Worm (Caenorhabditis elegans) whole organism, L4 larva: ENCODE measurements around the gene ZK6.8.

Experiments
- D1046.2 ChIP-seq: fragments of 200-800 bp; sonication (Bioruptor generic); IDR thresholded peaks from 2 replicates; pipeline ENCODE4 v1.3.6; 2022; ENCODE audit warnings: missing genetic modification characterization, missing compliant biosample characterization
- F26F4.8 ChIP-seq: fragments of 200-800 bp; sonication (Bioruptor generic); conservative IDR thresholded peaks from 2 replicates; pipeline ENCODE4 v1.3.6; 2022; ENCODE audit warnings: missing genetic modification characterization, missing compliant biosample characterization
- F49E8.2 ChIP-seq: sonication (generic microtip); optimal IDR thresholded peaks from 2 replicates; lab custom pipeline; 2016; ENCODE audit warnings: missing compliant biosample characterization, mild to moderate bottlenecking, missing genetic modification characterization, borderline replicate concordance
- T20F7.1 ChIP-seq: fragments of 200-800 bp; sonication (Bioruptor generic); optimal IDR thresholded peaks from 2 replicates; lab custom pipeline; 2018; ENCODE audit warnings: mild to moderate bottlenecking, missing genetic modification characterization, missing compliant biosample characterization
- Y5F2A.4 ChIP-seq: fragments of 200-800 bp; sonication (Bioruptor generic); optimal IDR thresholded peaks from 2 replicates; lab custom pipeline; 2018; ENCODE audit warnings: mild to moderate bottlenecking, missing genetic modification characterization, missing compliant biosample characterization
- Y75B8A.6 ChIP-seq: fragments of 200-800 bp; sonication (Bioruptor generic); IDR thresholded peaks from 2 replicates; pipeline ENCODE4 v1.3.6; 2022; ENCODE audit warnings: missing genetic modification reagents, missing genetic modification characterization, missing compliant biosample characterization
- ZK337.2 ChIP-seq: fragments of 200-800 bp; sonication (Bioruptor generic); IDR thresholded peaks from 2 replicates; pipeline ENCODE4 v1.3.6; 2022; ENCODE audit warnings: missing genetic modification reagents, missing genetic modification characterization, missing compliant biosample characterization
- ZK546.5 ChIP-seq, 2 experiments: sonication (generic microtip); optimal IDR thresholded peaks; 2 replicates each; lab custom pipeline; 2017; ENCODE audit warnings: missing biosample characterization in 2 of 2, missing genetic modification characterization in 2 of 2
- aha-1 ChIP-seq: fragments of 150-350 bp; peaks from one replicate; lab custom pipeline; 2014; ENCODE audit warnings: missing biosample characterization, missing genetic modification characterization
- arid-1 ChIP-seq: fragments of 200-800 bp; sonication (Bioruptor generic); conservative IDR thresholded peaks from 2 replicates; pipeline ENCODE4 v1.3.6; 2022; ENCODE audit warnings: missing genetic modification reagents, missing genetic modification characterization, missing compliant biosample characterization
- attf-4 ChIP-seq: sonication (generic microtip); optimal IDR thresholded peaks from 3 replicates; lab custom pipeline; 2017; ENCODE audit warnings: missing biosample characterization, missing genetic modification characterization
- ceh-20 ChIP-seq: fragments of 200-800 bp; sonication (Bioruptor generic); IDR thresholded peaks from 2 replicates; pipeline ENCODE4 v1.3.6; 2022; ENCODE audit warnings: missing genetic modification reagents, missing genetic modification characterization, missing compliant biosample characterization
- ceh-28 ChIP-seq: fragments of 150-350 bp; optimal IDR thresholded peaks from 2 replicates; lab custom pipeline; 2014; ENCODE audit warnings: missing biosample characterization, missing genetic modification reagents, missing genetic modification characterization
- ceh-44 ChIP-seq: fragments of 200-800 bp; sonication (Bioruptor generic); IDR thresholded peaks from 2 replicates; pipeline ENCODE4 v1.3.6; 2022; ENCODE audit warnings: missing genetic modification reagents, missing genetic modification characterization, missing compliant biosample characterization
- ctbp-1 ChIP-seq: fragments of 200-800 bp; sonication (Bioruptor generic); IDR thresholded peaks from 2 replicates; pipeline ENCODE4 v1.3.6; 2022; ENCODE audit warnings: missing genetic modification reagents, missing genetic modification characterization, missing compliant biosample characterization
- daf-12 ChIP-seq: fragments of 150-350 bp; optimal IDR thresholded peaks from 2 replicates; lab custom pipeline; 2014; ENCODE audit warnings: missing biosample characterization, missing genetic modification reagents, missing genetic modification characterization
- daf-16 ChIP-seq, 3 experiments: sonication (generic microtip); optimal IDR thresholded peaks; 2 replicates each; lab custom pipeline; 2016 to 2017; ENCODE audit warnings: missing genetic modification characterization in 3 of 3, missing genetic modification reagents in 3 of 3, mild to moderate bottlenecking in 2 of 3, missing compliant biosample characterization in 2 of 3, missing biosample characterization in 1 of 3, moderate library complexity in 1 of 3
- duxl-1 ChIP-seq: sonication (generic microtip); optimal IDR thresholded peaks from 2 replicates; lab custom pipeline; 2016; ENCODE audit warnings: mild to moderate bottlenecking, missing genetic modification characterization, moderate library complexity, missing compliant biosample characterization; ENCODE audit not compliant: poor library complexity
- hmg-1.1 ChIP-seq: fragments of 200-800 bp; sonication (Bioruptor generic); IDR thresholded peaks from 2 replicates; pipeline ENCODE4 v1.3.6; 2022; ENCODE audit warnings: missing genetic modification reagents, missing genetic modification characterization, missing compliant biosample characterization
- lin-1 ChIP-seq: fragments of 200-800 bp; sonication (Bioruptor generic); IDR thresholded peaks from 2 replicates; pipeline ENCODE4 v1.3.6; 2022; ENCODE audit warnings: missing genetic modification reagents, missing genetic modification characterization, missing compliant biosample characterization
- madf-9 ChIP-seq: fragments of 200-800 bp; sonication (Bioruptor generic); conservative IDR thresholded peaks from 2 replicates; pipeline ENCODE4 v1.3.6; 2022; ENCODE audit warnings: missing genetic modification reagents, missing genetic modification characterization, missing compliant biosample characterization
- mes-2 ChIP-seq: sonication (generic microtip); optimal IDR thresholded peaks from 2 replicates; lab custom pipeline; 2016; ENCODE audit warnings: missing genotype, mild to moderate bottlenecking, missing genetic modification characterization, missing compliant biosample characterization; ENCODE audit not compliant: poor library complexity, severe bottlenecking
- mxl-2 ChIP-seq: fragments of 200-800 bp; sonication (Bioruptor generic); conservative IDR thresholded peaks from 2 replicates; pipeline ENCODE4 v1.3.6; 2022; ENCODE audit warnings: missing genetic modification reagents, missing genetic modification characterization, missing compliant biosample characterization
- nhr-10 ChIP-seq: fragments of 150-350 bp; optimal IDR thresholded peaks from 2 replicates; lab custom pipeline; 2014; ENCODE audit warnings: missing biosample characterization, missing genetic modification characterization
- nhr-11 ChIP-seq: fragments of 150-350 bp; optimal IDR thresholded peaks from 2 replicates; lab custom pipeline; 2014; ENCODE audit warnings: missing biosample characterization, missing genetic modification characterization
- nhr-111 ChIP-seq: fragments of 200-800 bp; sonication (Bioruptor generic); optimal IDR thresholded peaks from 2 replicates; lab custom pipeline; 2018; ENCODE audit warnings: mild to moderate bottlenecking, missing genetic modification characterization, missing compliant biosample characterization
- nhr-41 ChIP-seq: fragments of 200-800 bp; sonication (Bioruptor generic); IDR thresholded peaks from 2 replicates; pipeline ENCODE4 v1.3.6; 2022; ENCODE audit warnings: missing genetic modification reagents, missing genetic modification characterization, missing compliant biosample characterization
- nhr-48 ChIP-seq: sonication (generic microtip); optimal IDR thresholded peaks from 2 replicates; lab custom pipeline; 2016; ENCODE audit warnings: mild to moderate bottlenecking, missing genetic modification characterization, missing compliant biosample characterization
- nhr-77 ChIP-seq: fragments of 150-350 bp; optimal IDR thresholded peaks from 2 replicates; lab custom pipeline; 2014; ENCODE audit warnings: missing biosample characterization, missing genetic modification characterization
- pqm-1 ChIP-seq: sonication (generic microtip); optimal IDR thresholded peaks from 2 replicates; lab custom pipeline; 2017; ENCODE audit warnings: missing biosample characterization, missing genetic modification characterization
- saeg-2 ChIP-seq: fragments of 200-800 bp; sonication (Bioruptor generic); IDR thresholded peaks from 2 replicates; pipeline ENCODE4 v1.3.6; 2022; ENCODE audit warnings: missing genetic modification reagents, missing genetic modification characterization, missing compliant biosample characterization
- set-16 ChIP-seq: fragments of 200-800 bp; sonication (Bioruptor generic); IDR thresholded peaks from 2 replicates; pipeline ENCODE4 v1.3.6; 2022; ENCODE audit warnings: missing genetic modification reagents, missing genetic modification characterization, missing compliant biosample characterization
- snpc-1.2 ChIP-seq: fragments of 200-800 bp; sonication (Bioruptor generic); IDR thresholded peaks from 2 replicates; pipeline ENCODE4 v1.3.6; 2022; ENCODE audit warnings: missing genetic modification reagents, missing genetic modification characterization, missing compliant biosample characterization
- snpc-4 ChIP-seq: fragments of 150-350 bp; optimal IDR thresholded peaks from 2 replicates; lab custom pipeline; 2014; ENCODE audit warnings: missing biosample characterization, missing genetic modification characterization
- spr-1 ChIP-seq: sonication (generic microtip); optimal IDR thresholded peaks from 2 replicates; lab custom pipeline; 2016; ENCODE audit warnings: mild to moderate bottlenecking, missing genetic modification characterization, missing compliant biosample characterization
- tag-97 ChIP-seq: fragments of 200-800 bp; sonication (Bioruptor generic); IDR thresholded peaks from 2 replicates; pipeline ENCODE4 v1.3.6; 2022; ENCODE audit warnings: missing genetic modification characterization, missing compliant biosample characterization
- unc-62 ChIP-seq, 3 experiments: fragments of 150-350 bp in 1 of 3; sonication (generic microtip); optimal IDR thresholded peaks in 2 of 3; peaks in 1 of 3; 1 replicate in 1 of 3; 2 replicates in 2 of 3; lab custom pipeline; 2014 to 2017; ENCODE audit warnings: missing biosample characterization in 3 of 3, missing genetic modification characterization in 3 of 3, missing genetic modification reagents in 3 of 3, missing genotype in 1 of 3
- vab-7 ChIP-seq: fragments of 200-800 bp; sonication (Bioruptor generic); IDR thresholded peaks from 2 replicates; pipeline ENCODE4 v1.3.6; 2022; ENCODE audit warnings: missing genetic modification reagents, missing genetic modification characterization, missing compliant biosample characterization
- ztf-11 ChIP-seq: fragments of 150-350 bp; optimal IDR thresholded peaks from 2 replicates; lab custom pipeline; 2014; ENCODE audit warnings: missing biosample characterization, missing genetic modification characterization
- ztf-7 ChIP-seq: fragments of 150-350 bp; optimal IDR thresholded peaks from 2 replicates; lab custom pipeline; 2014; ENCODE audit warnings: missing biosample characterization, missing genetic modification characterization

Gene ZK6.8

ce11 chrV:349054-349453, 32.7 kb upstream of the ZK6.8 start, which contains the start of gene atg-9 (continued):
- peak; percentile 53 for TF ChIP-seq ztf-7 (tag; lab: Kevin White, UChicago)
- no peak for TF ChIP-seq F26F4.8 (GFP tag; lab: Robert Waterston, UW)
- peak; percentile 99 for TF ChIP-seq aha-1
- no peak for TF ChIP-seq T20F7.1 (GFP tag; lab: Kevin White, UChicago)
- TF ChIP-seq spr-1 (tag; lab: Kevin White, UChicago): no peak
- TF ChIP-seq lin-1 (GFP tag; lab: Robert Waterston, UW): peak; percentile 85
- no peak for TF ChIP-seq ZK337.2 (GFP tag; lab: Robert Waterston, UW)
- no peak for TF ChIP-seq daf-16 (GFP tag; optimal IDR thresholded peaks at IDR 0.05; lab: Kevin White, UChicago)
- TF ChIP-seq daf-16 (tag; optimal IDR thresholded peaks at IDR 0.05; lab: Kevin White, UChicago): peak; percentile 71
- no peak for TF ChIP-seq saeg-2 (GFP tag; lab: Robert Waterston, UW)
- peak; percentile 46; the same call in 1 of the 2 replicates for TF ChIP-seq arid-1
- peak; percentile 80 for TF ChIP-seq mes-2
- TF ChIP-seq nhr-77: peak; percentile 84
- TF ChIP-seq F49E8.2 (tag; lab: Kevin White, UChicago): no peak
- no peak for TF ChIP-seq Y5F2A.4 (GFP tag; lab: Kevin White, UChicago)
- no peak for TF ChIP-seq ceh-28 (tag; lab: Kevin White, UChicago)
- TF ChIP-seq unc-62 (GFP tag; optimal IDR thresholded peaks at IDR 0.05 in 1 of 2; lab: Kevin White, UChicago): no peak
- no peak for TF ChIP-seq unc-62 (tag; optimal IDR thresholded peaks at IDR 0.05; lab: Kevin White, UChicago)
- no peak for TF ChIP-seq tag-97 (GFP tag; lab: Robert Waterston, UW)
- TF ChIP-seq duxl-1 (tag; lab: Kevin White, UChicago): no peak
- TF ChIP-seq nhr-11 (tag; lab: Kevin White, UChicago): no peak
- TF ChIP-seq nhr-111: no peak
- TF ChIP-seq ceh-44: no peak

ce11 chrV:350822-351221, 30.9 kb upstream of the ZK6.8 start:
- no peak for TF ChIP-seq D1046.2 (GFP tag; lab: Robert Waterston, UW)
- no peak for TF ChIP-seq tag-97 (GFP tag; lab: Robert Waterston, UW)
- TF ChIP-seq lin-1 (GFP tag; lab: Robert Waterston, UW): no peak
- TF ChIP-seq ztf-11: no peak
- no peak for TF ChIP-seq madf-9 (GFP tag; lab: Robert Waterston, UW)
- TF ChIP-seq ZK546.5 (tag; optimal IDR thresholded peaks at IDR 0.05; lab: Kevin White, UChicago): no peak
- no peak for TF ChIP-seq snpc-1.2 (GFP tag; lab: Robert Waterston, UW)
- TF ChIP-seq pqm-1 (tag; lab: Kevin White, UChicago): no peak
- TF ChIP-seq ceh-20: no peak
- TF ChIP-seq nhr-41 (GFP tag; lab: Robert Waterston, UW): no peak
- TF ChIP-seq Y5F2A.4 (GFP tag; lab: Kevin White, UChicago): no peak
- TF ChIP-seq nhr-10 (tag; lab: Kevin White, UChicago): no peak

- no peak for TF ChIP-seq daf-12
- peak; percentile 99 for TF ChIP-seq aha-1
- no peak for TF ChIP-seq ceh-44
- TF ChIP-seq Y5F2A.4 (GFP tag; lab: Kevin White, UChicago): no peak
- TF ChIP-seq mxl-2 (GFP tag; lab: Robert Waterston, UW): no peak
Observed at ce11 chrV:351787-352186, 29.9 kb upstream of the ZK6.8 start.

- TF ChIP-seq snpc-4 (tag; lab: Kevin White, UChicago) (no peak), nhr-48 (tag; lab: Kevin White, UChicago) (no peak), vab-7 (GFP tag; lab: Robert Waterston, UW) (no peak), ctbp-1 (GFP tag; lab: Robert Waterston, UW) (no peak), set-16 (peak; percentile 87), attf-4 (tag; lab: Kevin White, UChicago) (no peak), Y75B8A.6 (GFP tag; lab: Robert Waterston, UW) (no peak), hmg-1.1 (GFP tag; lab: Robert Waterston, UW) (no peak)
Observed at ce11 chrV:356959-357702, 24.6 kb upstream of the ZK6.8 start.
